Worm (Caenorhabditis elegans) whole organism, L4 larva: Measurements from ENCODE around the gene ykt-6.

Experiments used
- aha-1 ChIP-seq: fragments of 150-350 bp; peaks from one replicate; lab custom pipeline; 2014; ENCODE audit warnings: missing biosample characterization, missing genetic modification characterization
- ceh-28 ChIP-seq: fragments of 150-350 bp; optimal IDR thresholded peaks from 2 replicates; lab custom pipeline; 2014; ENCODE audit warnings: missing biosample characterization, missing genetic modification reagents, missing genetic modification characterization
- ces-1 ChIP-seq: fragments of 150-350 bp; sonication (generic microtip); optimal IDR thresholded peaks from 4 replicates; lab custom pipeline; 2014; ENCODE audit warnings: missing biosample characterization, missing genetic modification reagents, missing genetic modification characterization
- cey-2 ChIP-seq: sonication (generic microtip); optimal IDR thresholded peaks from 3 replicates; lab custom pipeline; 2017; ENCODE audit warnings: missing genetic modification characterization, mild to moderate bottlenecking, missing compliant biosample characterization, antibody characterized with exemption, borderline replicate concordance; ENCODE audit not compliant: insufficient read depth
- lin-13 ChIP-seq: fragments of 150-350 bp; optimal IDR thresholded peaks from 2 replicates; lab custom pipeline; 2014; ENCODE audit warnings: missing biosample characterization, missing genetic modification reagents, missing genetic modification characterization
- nhr-6 ChIP-seq: fragments of 150-350 bp; optimal IDR thresholded peaks from 2 replicates; lab custom pipeline; 2014; ENCODE audit warnings: missing biosample characterization, missing genetic modification characterization
- nhr-76 ChIP-seq: fragments of 150-350 bp; optimal IDR thresholded peaks from 2 replicates; lab custom pipeline; 2014; ENCODE audit warnings: missing biosample characterization, missing genetic modification characterization
- pha-4 ChIP-seq, 2 experiments: fragments of 150-350 bp in 1 of 2; fragments of 200-800 bp in 1 of 2; sonication (Bioruptor generic) in 1 of 2; IDR thresholded peaks in 1 of 2; optimal IDR thresholded peaks in 1 of 2; 2 replicates each; pipeline versions ENCODE4 v1.3.6 to Lab custom; 2014 to 2022; ENCODE audit warnings: missing genetic modification characterization in 2 of 2, missing genetic modification reagents in 2 of 2, missing biosample characterization in 1 of 2, missing compliant biosample characterization in 1 of 2
- pqm-1 ChIP-seq: sonication (generic microtip); optimal IDR thresholded peaks from 2 replicates; lab custom pipeline; 2017; ENCODE audit warnings: missing biosample characterization, missing genetic modification characterization
- unc-39 ChIP-seq: sonication (generic microtip); optimal IDR thresholded peaks from 2 replicates; lab custom pipeline; 2017; ENCODE audit warnings: missing biosample characterization, missing genetic modification characterization

DNA sequence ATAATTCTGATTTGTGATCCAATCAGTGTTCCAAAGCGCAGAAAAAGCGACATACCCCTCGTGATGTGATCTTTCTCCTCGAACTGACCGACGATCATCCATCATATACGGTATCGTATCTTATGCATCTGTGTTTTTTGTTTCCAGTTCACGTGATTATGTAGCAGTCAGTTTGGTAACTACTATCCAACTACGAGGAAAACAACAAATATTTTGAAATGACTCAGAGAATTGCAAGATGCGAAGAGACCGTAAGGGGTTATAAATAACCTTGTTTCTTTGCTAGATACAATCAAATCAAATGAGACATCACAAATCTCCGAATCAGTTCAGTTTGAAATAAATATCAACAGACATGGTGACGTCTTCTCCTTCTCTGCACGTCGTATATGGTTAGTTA lies 12.8 kb upstream of the ykt-6 start:
- TF ChIP-seq cey-2 (tag; lab: Kevin White, UChicago) (no peak), pqm-1 (no peak), nhr-76 (tag; lab: Kevin White, UChicago) (no peak), ceh-28 (no peak), pha-4 (GFP tag; IDR thresholded peaks at IDR 0.05; lab: Robert Waterston, UW) (no peak), pha-4 (tag; optimal IDR thresholded peaks at IDR 0.05; lab: Kevin White, UChicago) (no peak), nhr-6 (tag; lab: Kevin White, UChicago) (no peak), lin-13 (GFP tag; lab: Kevin White, UChicago) (no peak), ces-1 (GFP tag; lab: Kevin White, UChicago) (no peak), aha-1 (tag; lab: Kevin White, UChicago) (no peak), unc-39 (tag; lab: Kevin White, UChicago) (no peak)
